Worm (Caenorhabditis elegans) whole organism, L1 larva: ENCODE data around the gene sumv-1.

Source experiments
- C04F5.9 ChIP-seq: sonication (generic microtip); optimal IDR thresholded peaks from 2 replicates; lab custom pipeline; 2016; ENCODE audit warnings: missing genetic modification characterization, missing compliant biosample characterization
- C16A3.4 ChIP-seq: fragments of 150-350 bp; optimal IDR thresholded peaks from 2 replicates; lab custom pipeline; 2014; ENCODE audit warnings: missing biosample characterization, missing genetic modification characterization
- C34B4.2 ChIP-seq: sonication (generic microtip); optimal IDR thresholded peaks from 2 replicates; lab custom pipeline; 2017; ENCODE audit warnings: mild to moderate bottlenecking, missing genetic modification characterization, missing compliant biosample characterization
- Y116A8C.19 ChIP-seq: sonication (generic microtip); optimal IDR thresholded peaks from 2 replicates; lab custom pipeline; 2016; ENCODE audit warnings: missing compliant biosample characterization, missing genetic modification characterization, borderline replicate concordance
- alr-1 ChIP-seq: fragments of 200-800 bp; sonication (Bioruptor generic); optimal IDR thresholded peaks from 2 replicates; lab custom pipeline; 2018; ENCODE audit warnings: borderline replicate concordance, mild to moderate bottlenecking, missing genetic modification characterization, missing compliant biosample characterization
- aly-2 ChIP-seq: fragments of 150-350 bp; optimal IDR thresholded peaks from 2 replicates; lab custom pipeline; 2014; ENCODE audit warnings: missing biosample characterization, missing genetic modification characterization
- ama-1 ChIP-seq: fragments of 150-350 bp; optimal IDR thresholded peaks from 2 replicates; lab custom pipeline; 2014
- blmp-1 ChIP-seq: fragments of 150-350 bp; optimal IDR thresholded peaks from 2 replicates; lab custom pipeline; 2014; ENCODE audit warnings: missing biosample characterization, missing genetic modification characterization
- ceh-88 ChIP-seq: fragments of 200-800 bp; sonication (Bioruptor generic); IDR thresholded peaks from 2 replicates; pipeline ENCODE4 v1.3.6; 2022; ENCODE audit warnings: missing genetic modification characterization, missing compliant biosample characterization
- ces-1 ChIP-seq: fragments of 150-350 bp; optimal IDR thresholded peaks from 2 replicates; lab custom pipeline; 2014; ENCODE audit warnings: missing biosample characterization, missing genetic modification reagents, missing genetic modification characterization
- dsc-1 ChIP-seq: sonication (generic microtip); optimal IDR thresholded peaks from 2 replicates; lab custom pipeline; 2016; ENCODE audit warnings: mild to moderate bottlenecking, missing genetic modification characterization, missing compliant biosample characterization
- efl-1 ChIP-seq, 4 experiments: fragments of 150-350 bp; optimal IDR thresholded peaks in 3 of 4; peaks in 1 of 4; 1 replicate in 1 of 4; 2 replicates in 3 of 4; lab custom pipeline; 2014; ENCODE audit warnings: missing biosample characterization in 2 of 4, missing genetic modification characterization in 2 of 4, missing genetic modification reagents in 2 of 4
- efl-3 ChIP-seq: fragments of 200-800 bp; sonication (Bioruptor generic); optimal IDR thresholded peaks from 2 replicates; lab custom pipeline; 2018; ENCODE audit warnings: mild to moderate bottlenecking, missing genetic modification characterization, missing compliant biosample characterization
- egl-13 ChIP-seq: sonication (generic microtip); optimal IDR thresholded peaks from 2 replicates; lab custom pipeline; 2016; ENCODE audit warnings: missing genotype, missing genetic modification reagents, missing genetic modification characterization, missing compliant biosample characterization
- elt-2 ChIP-seq: sonication (generic microtip); optimal IDR thresholded peaks from 2 replicates; lab custom pipeline; 2016; ENCODE audit warnings: missing genetic modification characterization, mild to moderate bottlenecking, inconsistent platforms, missing compliant biosample characterization, missing genetic modification reagents
- elt-3 ChIP-seq, 6 experiments: fragments of 150-350 bp in 1 of 6; sonication (generic microtip); optimal IDR thresholded peaks; 2 replicates each; lab custom pipeline; 2017 to 2018; ENCODE audit warnings: missing biosample characterization in 6 of 6, missing genetic modification characterization in 6 of 6, inconsistent platforms in 1 of 6
- ets-5 ChIP-seq: fragments of 200-800 bp; sonication (Bioruptor generic); IDR thresholded peaks from 2 replicates; pipeline ENCODE4 v1.3.6; 2022; ENCODE audit warnings: missing genetic modification characterization, missing compliant biosample characterization
- fkh-10 ChIP-seq: sonication (generic microtip); optimal IDR thresholded peaks from 2 replicates; lab custom pipeline; 2017; ENCODE audit warnings: missing biosample characterization, missing genetic modification reagents, missing genetic modification characterization
- fkh-4 ChIP-seq: sonication (generic microtip); optimal IDR thresholded peaks from 2 replicates; lab custom pipeline; 2016; ENCODE audit warnings: missing compliant biosample characterization, missing genetic modification characterization, borderline replicate concordance
- fos-1 ChIP-seq: fragments of 150-350 bp; optimal IDR thresholded peaks from 2 replicates; lab custom pipeline; 2014; ENCODE audit warnings: missing biosample characterization, missing genetic modification characterization
- irx-1 ChIP-seq: sonication (generic microtip); optimal IDR thresholded peaks from 2 replicates; lab custom pipeline; 2016; ENCODE audit warnings: missing genetic modification characterization, missing compliant biosample characterization
- isw-1 ChIP-seq: fragments of 200-800 bp; sonication (Bioruptor generic); IDR thresholded peaks from 2 replicates; pipeline ENCODE4 v1.3.6; 2022; ENCODE audit warnings: missing genetic modification characterization, missing compliant biosample characterization
- jun-1 ChIP-seq: fragments of 150-350 bp; optimal IDR thresholded peaks from 2 replicates; lab custom pipeline; 2014; ENCODE audit warnings: missing biosample characterization, missing genetic modification reagents, missing genetic modification characterization
- lin-13 ChIP-seq: fragments of 150-350 bp; optimal IDR thresholded peaks from 2 replicates; lab custom pipeline; 2014; ENCODE audit warnings: missing biosample characterization, missing genetic modification reagents, missing genetic modification characterization
- lin-14 ChIP-seq: fragments of 200-800 bp; sonication (Bioruptor generic); optimal IDR thresholded peaks from 2 replicates; lab custom pipeline; 2018; ENCODE audit warnings: mild to moderate bottlenecking, missing genetic modification characterization, moderate library complexity, missing compliant biosample characterization
- lin-15B ChIP-seq: fragments of 150-350 bp; sonication (generic microtip); optimal IDR thresholded peaks from 3 replicates; lab custom pipeline; 2014; ENCODE audit warnings: missing biosample characterization, missing genetic modification characterization
- lsy-2 ChIP-seq, 2 experiments: fragments of 150-350 bp; optimal IDR thresholded peaks; 2 replicates each; lab custom pipeline; 2014; ENCODE audit warnings: missing biosample characterization in 2 of 2, missing genetic modification characterization in 2 of 2
- mab-9 ChIP-seq: fragments of 200-800 bp; sonication (Bioruptor generic); IDR thresholded peaks from 2 replicates; pipeline ENCODE4 v1.3.6; 2022; ENCODE audit warnings: missing genetic modification reagents, missing genetic modification characterization, missing compliant biosample characterization
- mdl-1 ChIP-seq, 2 experiments: fragments of 150-350 bp; optimal IDR thresholded peaks; 2 replicates each; lab custom pipeline; 2014 to 2017; ENCODE audit warnings: missing biosample characterization in 2 of 2, missing genetic modification characterization in 2 of 2, inconsistent platforms in 1 of 2
- mep-1 ChIP-seq: fragments of 150-350 bp; optimal IDR thresholded peaks from 2 replicates; lab custom pipeline; 2014; ENCODE audit warnings: missing biosample characterization, missing genetic modification characterization
- nhr-11 ChIP-seq: fragments of 150-350 bp; optimal IDR thresholded peaks from 2 replicates; lab custom pipeline; 2014; ENCODE audit warnings: missing biosample characterization, missing genetic modification characterization
- nhr-19 ChIP-seq: fragments of 200-800 bp; sonication (Bioruptor generic); conservative IDR thresholded peaks from 2 replicates; pipeline ENCODE4 v1.3.6; 2022; ENCODE audit warnings: missing genetic modification characterization, missing compliant biosample characterization
- nhr-237 ChIP-seq: fragments of 150-350 bp; optimal IDR thresholded peaks from 2 replicates; lab custom pipeline; 2014; ENCODE audit warnings: missing biosample characterization, missing genetic modification characterization
- nhr-71 ChIP-seq: sonication (generic microtip); optimal IDR thresholded peaks from 2 replicates; lab custom pipeline; 2016; ENCODE audit warnings: mild to moderate bottlenecking, missing genetic modification characterization, moderate library complexity, missing compliant biosample characterization
- nhr-76 ChIP-seq: sonication (generic microtip); optimal IDR thresholded peaks from 2 replicates; lab custom pipeline; 2017; ENCODE audit warnings: missing biosample characterization, missing genetic modification characterization
- nhr-77 ChIP-seq: fragments of 150-350 bp; optimal IDR thresholded peaks from 2 replicates; lab custom pipeline; 2014; ENCODE audit warnings: missing biosample characterization, missing genetic modification characterization
- nhr-84 ChIP-seq: sonication (generic microtip); optimal IDR thresholded peaks from 2 replicates; lab custom pipeline; 2017; ENCODE audit warnings: missing biosample characterization, missing genetic modification characterization
- nhr-85 ChIP-seq: sonication (generic microtip); peaks from one replicate; lab custom pipeline; 2016; ENCODE audit warnings: missing genetic modification characterization, inconsistent platforms, missing compliant biosample characterization
- nhr-90 ChIP-seq: sonication (generic microtip); optimal IDR thresholded peaks from 2 replicates; lab custom pipeline; 2016; ENCODE audit warnings: mild to moderate bottlenecking, missing genetic modification characterization, missing compliant biosample characterization; ENCODE audit not compliant: poor library complexity
- rnt-1 ChIP-seq: sonication (generic microtip); optimal IDR thresholded peaks from 2 replicates; lab custom pipeline; 2016; ENCODE audit warnings: mild to moderate bottlenecking, missing genetic modification characterization, moderate library complexity, missing compliant biosample characterization
- skn-1 ChIP-seq: fragments of 150-350 bp; optimal IDR thresholded peaks from 2 replicates; lab custom pipeline; 2014; ENCODE audit warnings: missing biosample characterization, missing genetic modification characterization
- sox-4 ChIP-seq: sonication (generic microtip); optimal IDR thresholded peaks from 2 replicates; lab custom pipeline; 2016; ENCODE audit warnings: missing genetic modification characterization, missing compliant biosample characterization
- sptf-1 ChIP-seq: fragments of 150-350 bp; optimal IDR thresholded peaks from 2 replicates; lab custom pipeline; 2014; ENCODE audit warnings: missing biosample characterization, missing genetic modification characterization
- swsn-7 ChIP-seq: sonication (generic microtip); optimal IDR thresholded peaks from 2 replicates; lab custom pipeline; 2016; ENCODE audit warnings: missing genetic modification characterization, missing compliant biosample characterization
- tlp-1 ChIP-seq: fragments of 150-350 bp; optimal IDR thresholded peaks from 2 replicates; lab custom pipeline; 2014; ENCODE audit warnings: missing biosample characterization, missing genetic modification characterization
- unc-130 ChIP-seq: fragments of 150-350 bp; optimal IDR thresholded peaks from 2 replicates; lab custom pipeline; 2017; ENCODE audit warnings: missing biosample characterization, missing genetic modification characterization, inconsistent platforms
- unc-30 ChIP-seq: sonication (generic microtip); optimal IDR thresholded peaks from 2 replicates; lab custom pipeline; 2017; ENCODE audit warnings: missing biosample characterization, missing genetic modification characterization
- unc-86 ChIP-seq: sonication (generic microtip); optimal IDR thresholded peaks from 2 replicates; lab custom pipeline; 2016; ENCODE audit warnings: missing genetic modification characterization, missing compliant biosample characterization
- unc-98 ChIP-seq: fragments of 200-800 bp; sonication (Bioruptor generic); IDR thresholded peaks from 2 replicates; pipeline ENCODE4 v1.3.6; 2022; ENCODE audit warnings: missing genetic modification characterization, missing compliant biosample characterization
- xbp-1 ChIP-seq: sonication (generic microtip); optimal IDR thresholded peaks from 2 replicates; lab custom pipeline; 2016; ENCODE audit warnings: missing genetic modification characterization, missing compliant biosample characterization
- ztf-4 ChIP-seq: fragments of 150-350 bp; optimal IDR thresholded peaks from 2 replicates; lab custom pipeline; 2014; ENCODE audit warnings: missing biosample characterization, missing genetic modification characterization

Gene sumv-1

DNA sequence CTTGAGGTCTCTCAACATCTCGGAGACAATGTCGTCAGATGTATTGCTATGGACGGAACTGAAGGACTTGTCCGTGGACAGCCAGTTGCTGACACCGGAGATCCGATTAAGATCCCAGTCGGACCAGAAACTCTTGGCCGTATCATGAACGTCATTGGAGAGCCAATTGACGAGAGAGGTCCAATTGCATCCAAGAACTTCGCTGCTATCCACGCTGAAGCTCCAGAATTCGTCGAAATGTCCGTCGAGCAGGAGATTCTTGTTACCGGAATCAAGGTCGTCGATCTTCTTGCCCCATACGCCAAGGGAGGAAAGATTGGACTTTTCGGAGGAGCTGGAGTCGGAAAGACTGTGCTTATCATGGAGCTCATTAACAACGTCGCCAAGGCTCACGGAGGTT is 25.1 kb downstream of the sumv-1 start:
- TF ChIP-seq efl-1 (optimal IDR thresholded peaks at IDR 0.05; lab: Kevin White, UChicago), result no peak
- TF ChIP-seq efl-1 (GFP tag; optimal IDR thresholded peaks at IDR 0.05 in 1 of 2; lab: Kevin White, UChicago), result peak in 1 of 2 experiments; percentile 90
- no peak for TF ChIP-seq aly-2 (tag; lab: Kevin White, UChicago)
- TF ChIP-seq elt-2, result no peak
- TF ChIP-seq unc-86, result no peak
- TF ChIP-seq ama-1, result peak; percentile 20
- TF ChIP-seq lin-13, result no peak

DNA sequence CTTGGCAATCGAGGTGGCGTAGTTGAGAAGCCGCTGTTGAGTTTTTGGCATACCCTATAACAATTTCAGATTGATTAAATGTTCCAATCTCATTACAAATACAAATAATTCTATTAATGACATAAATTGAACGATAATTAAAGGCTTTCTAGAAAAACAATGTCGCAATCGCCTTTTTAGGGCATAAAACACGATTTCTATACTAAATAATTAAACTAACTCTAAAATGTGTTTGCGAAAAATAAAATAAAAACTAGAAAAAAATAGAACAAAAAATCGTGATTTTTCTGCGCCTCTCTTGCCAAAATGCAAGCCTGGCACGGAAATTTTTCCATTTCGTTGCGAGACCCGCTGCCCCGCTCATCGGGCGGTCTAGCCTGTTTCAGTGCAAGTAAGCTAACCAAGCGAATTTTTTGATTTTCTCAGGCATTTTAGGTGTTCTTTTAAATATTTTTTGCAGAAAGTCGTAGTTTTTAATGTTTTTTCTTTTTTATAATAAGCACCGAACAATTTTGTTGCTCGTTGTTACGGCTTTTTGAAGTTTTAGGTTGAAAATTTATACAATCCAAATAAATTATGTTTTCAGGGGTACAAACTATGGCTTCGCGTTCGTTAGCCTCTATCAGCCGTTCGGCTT is 26.0 kb downstream of the sumv-1 start, which contains the start of the genes C34E10.12, C34E10.10 and atp-2:
Gene C34E10.12, minus strand, starts transcription at position 51 of the 637 bp plus-strand sequence.
Gene C34E10.10, minus strand, starts transcription at position 54 of the 637 bp plus-strand sequence.
Gene atp-2, plus strand, starts transcription at position 587 of the 637 bp plus-strand sequence.
- TF ChIP-seq unc-30 (tag; lab: Kevin White, UChicago) (no peak), ztf-4 (tag; lab: Kevin White, UChicago) (no peak), isw-1 (peak; percentile 90), sptf-1 (tag; lab: Kevin White, UChicago) (no peak), fos-1 (tag; lab: Kevin White, UChicago) (peak; percentile 65), mab-9 (GFP tag; lab: Robert Waterston, UW) (peak; percentile 38; the same call in 1 of the 2 replicates), nhr-237 (peak; percentile 67), nhr-90 (tag; lab: Kevin White, UChicago) (peak; percentile 85), xbp-1 (peak; percentile 88), C04F5.9 (tag; lab: Kevin White, UChicago) (peak; percentile 61), ces-1 (GFP tag; lab: Kevin White, UChicago) (no peak), elt-2 (no peak), nhr-71 (tag; lab: Kevin White, UChicago) (peak; percentile 93), ama-1 (no peak), nhr-85 (peak; percentile 93), elt-3 (tag; optimal IDR thresholded peaks at IDR 0.05; lab: Kevin White, UChicago) (peak in 3 of 6 experiments; percentile 44 to 89 (median 77)), nhr-11 (tag; lab: Kevin White, UChicago) (peak; percentile 27), unc-86 (peak; percentile 84), efl-3 (no peak), lin-14 (peak; percentile 90), mdl-1 (tag; optimal IDR thresholded peaks at IDR 0.05; lab: Kevin White, UChicago) (peak in 1 of 2 experiments; percentile 66), irx-1 (tag; lab: Kevin White, UChicago) (peak; percentile 64), rnt-1 (tag; lab: Kevin White, UChicago) (peak; percentile 90), dsc-1 (tag; lab: Kevin White, UChicago) (peak; percentile 72), unc-98 (GFP tag; lab: Robert Waterston, UW) (no peak), unc-130 (tag; lab: Kevin White, UChicago) (peak; percentile 87), ets-5 (GFP tag; lab: Robert Waterston, UW) (no peak), nhr-19 (GFP tag; lab: Robert Waterston, UW) (peak; percentile 87), lsy-2 (tag; optimal IDR thresholded peaks at IDR 0.05; lab: Kevin White, UChicago) (peak; percentile 90 to 94), blmp-1 (tag; lab: Kevin White, UChicago) (peak; percentile 59), egl-13 (tag; lab: Kevin White, UChicago) (peak; percentile 68), ceh-88 (GFP tag; lab: Robert Waterston, UW) (peak; percentile 48), nhr-84 (no peak), jun-1 (tag; lab: Kevin White, UChicago) (peak; percentile 73), C16A3.4 (tag; lab: Kevin White, UChicago) (peak; percentile 97), lin-13 (peak; percentile 84), sox-4 (tag; lab: Kevin White, UChicago) (peak; percentile 48), Y116A8C.19 (no peak), skn-1 (tag; lab: Kevin White, UChicago) (peak; percentile 96), lin-15B (tag; lab: Kevin White, UChicago) (peak; percentile 88), C34B4.2 (tag; lab: Kevin White, UChicago) (peak; percentile 99), tlp-1 (tag; lab: Kevin White, UChicago) (no peak), fkh-10 (GFP tag; lab: Kevin White, UChicago) (peak; percentile 60), nhr-77 (peak; percentile 82), alr-1 (tag; lab: Kevin White, UChicago) (no peak), mep-1 (tag; lab: Kevin White, UChicago) (peak; percentile 83), nhr-76 (tag; lab: Kevin White, UChicago) (no peak), swsn-7 (tag; lab: Kevin White, UChicago) (peak; percentile 88), fkh-4 (no peak)
